Fruit fly (Drosophila melanogaster) whole organism, prepupa: ENCODE results near the gene mesh.

Experiments
- Blimp-1 ChIP-seq: fragments of 200-800 bp; sonication (Bioruptor generic); optimal IDR thresholded peaks from 3 replicates; lab custom pipeline; 2017; ENCODE audit warnings: missing biosample characterization, missing genetic modification characterization, mild to moderate bottlenecking, moderate library complexity, missing genetic modification reagents
- CG10631 ChIP-seq: fragments of 200-800 bp; sonication (Bioruptor generic); optimal IDR thresholded peaks from 2 replicates; lab custom pipeline; 2016; ENCODE audit warnings: missing biosample characterization, missing genetic modification characterization
- CG10669 ChIP-seq: fragments of 200-800 bp; sonication (Bioruptor generic); optimal IDR thresholded peaks from 3 replicates; lab custom pipeline; 2018; ENCODE audit warnings: missing biosample characterization, mild to moderate bottlenecking, missing genetic modification characterization, moderate library complexity
- CG11762 ChIP-seq: fragments of 200-800 bp; sonication (Bioruptor generic); optimal IDR thresholded peaks from 3 replicates; lab custom pipeline; 2016; ENCODE audit warnings: missing biosample characterization, missing genetic modification characterization; ENCODE audit not compliant: insufficient read depth
- CG11902 ChIP-seq: fragments of 200-800 bp; sonication (Bioruptor generic); optimal IDR thresholded peaks from 3 replicates; lab custom pipeline; 2016; ENCODE audit warnings: missing biosample characterization, missing genetic modification characterization
- CG15336 ChIP-seq: fragments of 200-800 bp; sonication (Bioruptor generic); IDR thresholded peaks from 2 replicates; pipeline ENCODE4 v1.3.6; 2022; ENCODE audit warnings: missing biosample characterization, missing genetic modification characterization
- CG32006 ChIP-seq: fragments of 200-800 bp; sonication (Bioruptor generic); optimal IDR thresholded peaks from 3 replicates; lab custom pipeline; 2017; ENCODE audit warnings: missing biosample characterization, mild to moderate bottlenecking, missing genetic modification characterization
- CG34406 ChIP-seq: fragments of 200-800 bp; sonication (Bioruptor generic); optimal IDR thresholded peaks from 3 replicates; lab custom pipeline; 2016; ENCODE audit warnings: missing biosample characterization, missing genetic modification characterization
- CG4318 ChIP-seq: fragments of 200-800 bp; sonication (Bioruptor generic); optimal IDR thresholded peaks from 3 replicates; lab custom pipeline; 2017; ENCODE audit warnings: missing biosample characterization, mild to moderate bottlenecking, missing genetic modification characterization
- CG6276 ChIP-seq: fragments of 200-800 bp; sonication (Bioruptor generic); optimal IDR thresholded peaks from 2 replicates; lab custom pipeline; 2017; ENCODE audit warnings: missing biosample characterization, mild to moderate bottlenecking, missing genetic modification characterization
- CG6792 ChIP-seq: fragments of 200-800 bp; sonication (Bioruptor generic); optimal IDR thresholded peaks from 3 replicates; lab custom pipeline; 2016; ENCODE audit warnings: missing biosample characterization, missing genetic modification characterization
- CG6808 ChIP-seq: fragments of 200-800 bp; sonication (Bioruptor generic); optimal IDR thresholded peaks from 3 replicates; lab custom pipeline; 2017; ENCODE audit warnings: missing biosample characterization, missing genetic modification characterization, mild to moderate bottlenecking, moderate library complexity, missing genetic modification reagents
- CG6854 ChIP-seq: fragments of 200-800 bp; sonication (Bioruptor generic); optimal IDR thresholded peaks from 2 replicates; lab custom pipeline; 2017; ENCODE audit warnings: missing biosample characterization, mild to moderate bottlenecking, missing genetic modification characterization
- CG7368 ChIP-seq: fragments of 200-800 bp; sonication (Bioruptor generic); optimal IDR thresholded peaks from 3 replicates; lab custom pipeline; 2016; ENCODE audit warnings: missing biosample characterization, missing genetic modification characterization
- Eip75B ChIP-seq: fragments of 200-800 bp; sonication (Bioruptor generic); optimal IDR thresholded peaks from 3 replicates; lab custom pipeline; 2016; ENCODE audit warnings: missing biosample characterization, missing genetic modification characterization
- Eip78C ChIP-seq: fragments of 200-800 bp; sonication (Bioruptor generic); peaks from one replicate; lab custom pipeline; 2016; ENCODE audit warnings: missing biosample characterization, missing genetic modification characterization
- Hr38 ChIP-seq: sonication (Bioruptor generic); optimal IDR thresholded peaks from 2 replicates; lab custom pipeline; 2016; ENCODE audit warnings: missing biosample characterization, missing genetic modification characterization
- Lpt ChIP-seq: fragments of 200-800 bp; sonication (Bioruptor generic); optimal IDR thresholded peaks from 3 replicates; lab custom pipeline; 2016; ENCODE audit warnings: missing biosample characterization, missing genetic modification characterization
- Met ChIP-seq: fragments of 200-800 bp; sonication (Bioruptor generic); optimal IDR thresholded peaks from 3 replicates; lab custom pipeline; 2016; ENCODE audit warnings: missing biosample characterization, missing genetic modification characterization
- Sox102F ChIP-seq: fragments of 200-800 bp; sonication (Bioruptor generic); optimal IDR thresholded peaks from 2 replicates; lab custom pipeline; 2016; ENCODE audit warnings: missing biosample characterization, mild to moderate bottlenecking, missing genetic modification characterization
- Sox14 ChIP-seq: fragments of 200-800 bp; sonication (Bioruptor generic); optimal IDR thresholded peaks from 3 replicates; lab custom pipeline; 2016; ENCODE audit warnings: missing biosample characterization, missing genetic modification characterization
- acj6 ChIP-seq: fragments of 200-800 bp; sonication (Bioruptor generic); optimal IDR thresholded peaks from 3 replicates; lab custom pipeline; 2016; ENCODE audit warnings: missing biosample characterization, missing genetic modification characterization
- esn ChIP-seq: fragments of 200-800 bp; sonication (Bioruptor generic); optimal IDR thresholded peaks from 2 replicates; lab custom pipeline; 2016; ENCODE audit warnings: missing biosample characterization, mild to moderate bottlenecking, missing genetic modification characterization, moderate library complexity
- fd85E ChIP-seq: fragments of 200-800 bp; sonication (Bioruptor generic); optimal IDR thresholded peaks from 3 replicates; lab custom pipeline; 2016; ENCODE audit warnings: missing biosample characterization, missing genetic modification characterization
- fkh ChIP-seq: fragments of 200-800 bp; sonication (Bioruptor generic); optimal IDR thresholded peaks from 3 replicates; lab custom pipeline; 2017; ENCODE audit warnings: missing biosample characterization, mild to moderate bottlenecking, missing genetic modification characterization, moderate library complexity
- lz ChIP-seq: fragments of 200-800 bp; sonication (Bioruptor generic); optimal IDR thresholded peaks from 3 replicates; lab custom pipeline; 2016; ENCODE audit warnings: missing biosample characterization, missing genetic modification characterization
- net ChIP-seq: fragments of 200-800 bp; sonication (Bioruptor generic); optimal IDR thresholded peaks from 3 replicates; lab custom pipeline; 2016; ENCODE audit warnings: missing biosample characterization, missing genetic modification characterization
- pdm3 ChIP-seq: fragments of 200-800 bp; sonication (Bioruptor generic); optimal IDR thresholded peaks from 3 replicates; lab custom pipeline; 2016; ENCODE audit warnings: missing biosample characterization, missing genetic modification characterization
- salr ChIP-seq, 2 experiments: fragments of 200-800 bp; sonication (Bioruptor generic); optimal IDR thresholded peaks; 3 replicates each; lab custom pipeline; 2016 to 2018; ENCODE audit warnings: missing biosample characterization in 2 of 2, missing genetic modification characterization in 2 of 2, mild to moderate bottlenecking in 1 of 2
- spab ChIP-seq: fragments of 200-800 bp; sonication (Bioruptor generic); optimal IDR thresholded peaks from 2 replicates; lab custom pipeline; 2017; ENCODE audit warnings: missing biosample characterization, mild to moderate bottlenecking, missing genetic modification characterization, missing genetic modification reagents
- ss ChIP-seq, 2 experiments: fragments of 200-800 bp; sonication (Bioruptor generic); optimal IDR thresholded peaks; 2 replicates in 1 of 2; 3 replicates in 1 of 2; lab custom pipeline; 2017 to 2018; ENCODE audit warnings: mild to moderate bottlenecking in 2 of 2, missing biosample characterization in 2 of 2, missing genetic modification characterization in 2 of 2, moderate library complexity in 1 of 2
- topi ChIP-seq: fragments of 200-800 bp; sonication (Bioruptor generic); optimal IDR thresholded peaks from 3 replicates; lab custom pipeline; 2016; ENCODE audit warnings: missing biosample characterization, missing genetic modification characterization
- vri ChIP-seq: fragments of 200-800 bp; sonication (Bioruptor generic); optimal IDR thresholded peaks from 3 replicates; lab custom pipeline; 2016; ENCODE audit warnings: missing biosample characterization, mild to moderate bottlenecking, missing genetic modification characterization

The mesh gene

DNA sequence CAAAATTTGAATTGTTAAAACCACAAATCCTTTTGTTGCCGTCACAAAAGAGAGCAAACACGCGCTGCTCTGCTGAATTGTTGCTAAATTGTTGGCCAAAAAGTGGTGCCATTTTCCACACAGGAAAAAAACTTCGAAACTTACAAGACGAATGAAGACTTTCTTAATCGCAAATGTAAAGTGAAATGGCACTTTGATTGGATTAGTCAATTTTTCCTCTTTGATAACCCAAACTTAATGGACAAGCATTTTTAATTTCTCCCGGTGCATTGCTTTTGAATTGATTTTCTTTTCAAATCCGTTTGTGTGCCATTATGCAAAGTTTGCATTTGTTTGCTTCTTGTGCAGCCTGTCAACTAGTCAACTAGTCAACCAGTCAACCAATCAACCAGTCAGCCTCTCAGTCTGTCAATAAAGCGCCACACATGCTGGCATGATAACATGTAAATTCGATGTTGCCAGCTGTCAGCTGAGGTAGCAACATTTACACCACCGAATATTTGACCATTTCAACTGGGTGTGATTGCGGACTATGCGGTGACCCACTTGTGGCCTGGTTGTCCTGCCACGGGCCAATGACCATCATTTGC lies 47.6 kb upstream of the mesh start (continued):
- TF ChIP-seq vri (GFP tag; lab: Kevin White, UChicago) = no peak
- TF ChIP-seq CG7368 (GFP tag; lab: Kevin White, UChicago) = no peak
- no peak for TF ChIP-seq Sox14 (GFP tag; lab: Kevin White, UChicago)

DNA sequence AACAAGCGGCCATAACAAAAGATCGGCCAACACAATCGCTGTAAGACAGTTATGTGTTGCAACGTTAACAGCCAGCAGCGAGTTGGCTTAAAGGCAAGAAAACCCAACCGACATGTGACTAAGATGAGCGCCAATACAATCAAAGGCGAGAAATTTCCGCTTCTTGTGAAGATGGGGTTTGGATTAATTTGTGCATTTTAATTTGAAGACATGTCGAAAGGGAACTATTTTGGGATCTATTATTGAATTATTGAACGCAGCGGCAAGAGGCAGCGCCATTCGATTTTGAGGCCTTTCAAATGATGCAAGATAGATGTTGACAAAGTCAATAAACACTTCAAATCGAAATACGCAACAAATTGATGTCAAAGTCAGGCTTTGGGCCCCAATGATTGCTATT lies 45.5 kb upstream of the mesh start:
- TF ChIP-seq CG32006 (GFP tag; lab: Kevin White, UChicago) = no peak
- TF ChIP-seq CG15336 = no peak
- TF ChIP-seq CG10669 (GFP tag; lab: Kevin White, UChicago) = no peak
- no peak for TF ChIP-seq vri (GFP tag; lab: Kevin White, UChicago)
- no peak for TF ChIP-seq Eip75B (GFP tag; lab: Kevin White, UChicago)
- no peak for TF ChIP-seq CG6808
- no peak for TF ChIP-seq CG6792 (GFP tag; lab: Kevin White, UChicago)
- no peak for TF ChIP-seq CG6854 (GFP tag; lab: Kevin White, UChicago)
- no peak for TF ChIP-seq fd85E (GFP tag; lab: Kevin White, UChicago)
- TF ChIP-seq Blimp-1 (GFP tag; lab: Kevin White, UChicago) = no peak
- TF ChIP-seq esn (GFP tag; lab: Kevin White, UChicago) = no peak
- TF ChIP-seq CG6276 (GFP tag; lab: Kevin White, UChicago) = no peak
- TF ChIP-seq ss (GFP tag; optimal IDR thresholded peaks at IDR 0.05; lab: Kevin White, UChicago) = no peak
- TF ChIP-seq lz (GFP tag; lab: Kevin White, UChicago) = no peak

DNA sequence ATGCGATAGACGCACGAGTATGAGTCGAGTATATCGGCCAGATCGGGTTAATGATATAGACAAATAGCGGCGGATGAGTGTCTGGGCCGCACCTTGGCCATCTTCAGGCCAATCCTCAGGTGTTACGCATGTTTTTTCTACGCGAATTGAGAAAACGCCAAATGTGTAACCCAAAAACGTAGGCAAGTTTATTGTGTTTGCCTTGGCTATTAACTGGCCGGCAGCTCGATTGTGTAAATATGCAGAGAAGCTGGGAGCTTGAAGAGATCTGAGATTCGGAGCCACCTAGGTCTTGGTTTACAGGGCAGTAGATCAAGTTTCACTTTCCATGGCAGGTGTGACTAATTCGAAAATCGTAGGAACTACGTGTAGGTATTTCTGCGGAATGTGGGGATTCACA lies 44.5 kb upstream of the mesh start:
- TF ChIP-seq fkh (GFP tag; lab: Kevin White, UChicago) (peak; percentile 39), Hr38 (GFP tag; lab: Kevin White, UChicago) (no peak)

DNA sequence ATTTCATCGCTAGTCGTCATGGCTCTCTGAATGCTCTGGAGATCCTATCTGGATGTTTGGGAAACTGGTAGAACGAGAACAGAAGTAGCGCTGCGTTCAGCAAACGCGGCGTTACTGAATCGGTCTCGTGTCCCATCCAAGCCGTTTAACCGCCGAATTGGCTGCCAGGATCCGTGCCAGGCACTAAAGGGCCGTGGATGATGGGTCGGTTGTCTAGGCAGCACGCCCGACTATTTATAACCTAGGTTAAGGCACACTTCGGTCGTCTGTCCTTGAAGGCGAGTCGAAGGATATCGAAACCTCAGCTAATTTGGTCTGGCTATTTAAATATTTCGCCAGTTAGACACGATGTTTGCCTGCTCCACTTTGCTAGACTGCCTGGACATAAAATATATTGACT lies 39.7 kb upstream of the mesh start, which contains the start of gene CG15564:
Gene CG15564 (minus strand): TSS at position 101 of the 400 bp plus-strand sequence.
- no peak for TF ChIP-seq CG34406 (GFP tag; lab: Kevin White, UChicago)
- no peak for TF ChIP-seq net (GFP tag; lab: Kevin White, UChicago)
- TF ChIP-seq pdm3 (GFP tag; lab: Kevin White, UChicago) = no peak
- TF ChIP-seq CG11902 (GFP tag; lab: Kevin White, UChicago) = no peak

DNA sequence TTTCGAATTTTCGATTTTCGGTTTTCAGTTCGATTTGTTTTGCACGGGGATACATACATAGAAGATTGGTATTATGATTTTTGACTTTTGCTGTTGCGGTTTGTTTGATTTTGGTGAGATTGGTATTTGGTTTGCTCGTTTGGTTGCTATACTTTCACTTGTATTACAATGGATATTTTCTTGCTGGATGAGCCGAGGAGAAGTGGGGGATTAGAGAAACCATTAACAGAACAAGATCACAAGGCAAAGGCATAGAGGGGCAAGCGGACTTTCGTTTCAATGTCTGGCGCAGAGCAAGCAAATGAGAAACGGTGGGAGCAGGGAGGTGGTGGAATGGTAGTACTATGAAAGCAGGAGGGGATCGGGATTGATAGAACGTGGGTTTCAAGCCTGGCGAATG lies 36.7 kb upstream of the mesh start, which contains the start of gene CG15563:
Gene CG15563 (minus strand): TSS at position 101 of the 400 bp plus-strand sequence.
- TF ChIP-seq CG7368 (GFP tag; lab: Kevin White, UChicago) = no peak
- TF ChIP-seq net (GFP tag; lab: Kevin White, UChicago) = no peak
- no peak for TF ChIP-seq CG6792 (GFP tag; lab: Kevin White, UChicago)
- no peak for TF ChIP-seq Hr38 (GFP tag; lab: Kevin White, UChicago)
- TF ChIP-seq Sox102F (GFP tag; lab: Kevin White, UChicago) = no peak
- TF ChIP-seq CG6276 (GFP tag; lab: Kevin White, UChicago) = no peak

DNA sequence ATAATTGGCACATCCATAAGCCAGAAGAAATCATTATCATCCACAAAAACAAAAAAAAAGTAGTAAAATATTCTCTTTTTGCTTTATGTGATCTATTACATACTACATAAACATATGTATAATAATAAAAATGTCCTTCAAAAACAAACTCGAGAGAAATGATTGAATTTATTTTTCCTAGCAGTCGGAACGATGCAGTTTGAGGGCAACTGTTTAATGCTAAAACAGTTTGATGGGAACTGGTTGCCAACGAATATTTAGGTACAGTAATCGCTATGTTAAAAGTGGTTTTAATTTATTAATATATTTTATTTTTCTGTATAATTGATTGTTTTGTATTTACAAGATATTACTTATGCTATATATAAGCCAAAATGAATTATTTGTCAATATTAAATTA lies 35.6 kb upstream of the mesh start:
- TF ChIP-seq ss (GFP tag; optimal IDR thresholded peaks at IDR 0.05; lab: Kevin White, UChicago) (no peak), Hr38 (GFP tag; lab: Kevin White, UChicago) (no peak), Eip78C (GFP tag; lab: Kevin White, UChicago) (no peak), CG4318 (no peak), CG7368 (GFP tag; lab: Kevin White, UChicago) (no peak), CG34406 (GFP tag; lab: Kevin White, UChicago) (no peak), spab (GFP tag; lab: Kevin White, UChicago) (no peak), salr (GFP tag; optimal IDR thresholded peaks at IDR 0.05; lab: Kevin White, UChicago) (no peak), net (GFP tag; lab: Kevin White, UChicago) (no peak), acj6 (no peak), esn (GFP tag; lab: Kevin White, UChicago) (no peak), topi (GFP tag; lab: Kevin White, UChicago) (no peak), CG6276 (GFP tag; lab: Kevin White, UChicago) (no peak), CG11762 (GFP tag; lab: Kevin White, UChicago) (no peak), pdm3 (GFP tag; lab: Kevin White, UChicago) (no peak), Met (GFP tag; lab: Kevin White, UChicago) (no peak), Lpt (no peak), CG10631 (GFP tag; lab: Kevin White, UChicago) (no peak), CG11902 (GFP tag; lab: Kevin White, UChicago) (no peak)
